Fruit fly (Drosophila melanogaster) whole organism, embryonic: ENCODE data around the gene HUWE1.

Experiments used
- ATbp ChIP-seq: fragments of 200-800 bp; sonication (Bioruptor generic); optimal IDR thresholded peaks from 2 replicates; lab custom pipeline; 2017; ENCODE audit warnings: missing biosample characterization, mild to moderate bottlenecking, missing genetic modification characterization, missing genetic modification reagents
- Aef1 ChIP-seq: fragments of 200-800 bp; sonication (Bioruptor generic); IDR thresholded peaks from 3 replicates; pipeline ENCODE4 v1.3.6; 2022; ENCODE audit warnings: missing biosample characterization, missing genetic modification characterization
- Asciz ChIP-seq: fragments of 200-800 bp; sonication (Bioruptor generic); optimal IDR thresholded peaks from 2 replicates; lab custom pipeline; 2017; ENCODE audit warnings: missing biosample characterization, mild to moderate bottlenecking, missing genetic modification characterization, missing genetic modification reagents
- Atf6 ChIP-seq: fragments of 200-800 bp; sonication (Bioruptor generic); IDR thresholded peaks from 2 replicates; pipeline ENCODE4 v1.3.6; 2022; ENCODE audit warnings: missing biosample characterization, missing genetic modification characterization
- CG10431 ChIP-seq: fragments of 200-800 bp; sonication (Bioruptor generic); optimal IDR thresholded peaks from 3 replicates; lab custom pipeline; 2018; ENCODE audit warnings: missing biosample characterization, mild to moderate bottlenecking, missing genetic modification characterization
- CG11504 ChIP-seq: fragments of 200-800 bp; sonication (Bioruptor generic); optimal IDR thresholded peaks from 3 replicates; lab custom pipeline; 2019; ENCODE audit warnings: missing biosample characterization, mild to moderate bottlenecking, missing genetic modification characterization, moderate library complexity
- CG11695 ChIP-seq: fragments of 200-800 bp; sonication (Bioruptor generic); IDR thresholded peaks from 3 replicates; pipeline ENCODE4 v1.3.6; 2022; ENCODE audit warnings: missing biosample characterization, missing genetic modification characterization
- CG12155 ChIP-seq: fragments of 200-800 bp; sonication (Bioruptor generic); optimal IDR thresholded peaks from 3 replicates; lab custom pipeline; 2016; ENCODE audit warnings: missing biosample characterization, missing genetic modification characterization
- CG12744 ChIP-seq: fragments of 200-800 bp; sonication (Bioruptor generic); optimal IDR thresholded peaks from 2 replicates; lab custom pipeline; 2016; ENCODE audit warnings: missing biosample characterization, missing genetic modification characterization
- CG13296 ChIP-seq: fragments of 200-800 bp; sonication (Bioruptor generic); optimal IDR thresholded peaks from 3 replicates; lab custom pipeline; 2018; ENCODE audit warnings: missing biosample characterization, mild to moderate bottlenecking, missing genetic modification characterization
- CG13894 ChIP-seq: fragments of 200-800 bp; sonication (Bioruptor generic); optimal IDR thresholded peaks from 3 replicates; lab custom pipeline; 2018; ENCODE audit warnings: missing biosample characterization, mild to moderate bottlenecking, missing genetic modification characterization, moderate library complexity
- CG14014 ChIP-seq: fragments of 200-800 bp; sonication (Bioruptor generic); IDR thresholded peaks from 2 replicates; pipeline ENCODE4 v1.3.6; 2022; ENCODE audit warnings: missing biosample characterization, missing genetic modification characterization
- CG17359 ChIP-seq: fragments of 200-800 bp; sonication (Bioruptor generic); optimal IDR thresholded peaks from 3 replicates; lab custom pipeline; 2018; ENCODE audit warnings: missing biosample characterization, mild to moderate bottlenecking, missing genetic modification characterization, moderate library complexity
- CG18599 ChIP-seq: fragments of 200-800 bp; sonication (Bioruptor generic); optimal IDR thresholded peaks from 3 replicates; lab custom pipeline; 2017; ENCODE audit warnings: missing biosample characterization, missing genetic modification characterization, mild to moderate bottlenecking, moderate library complexity, missing genetic modification reagents
- CG2202 ChIP-seq: fragments of 200-800 bp; sonication (Bioruptor generic); optimal IDR thresholded peaks from 2 replicates; lab custom pipeline; 2018; ENCODE audit warnings: missing biosample characterization, mild to moderate bottlenecking, missing genetic modification characterization
- CG31365 ChIP-seq: fragments of 200-800 bp; sonication (Bioruptor generic); optimal IDR thresholded peaks from 2 replicates; lab custom pipeline; 2018; ENCODE audit warnings: missing biosample characterization, mild to moderate bottlenecking, missing genetic modification characterization
- CG3281 ChIP-seq: fragments of 200-800 bp; sonication (Bioruptor generic); optimal IDR thresholded peaks from 3 replicates; lab custom pipeline; 2017; ENCODE audit warnings: missing biosample characterization, mild to moderate bottlenecking, missing genetic modification characterization
- CG3726 ChIP-seq: fragments of 200-800 bp; sonication (Bioruptor generic); IDR thresholded peaks from 3 replicates; pipeline ENCODE4, ENCODE4 v1.3.6; 2022; ENCODE audit warnings: missing biosample characterization, missing genetic modification characterization
- CG5245 ChIP-seq: fragments of 200-800 bp; sonication (Bioruptor generic); optimal IDR thresholded peaks from 3 replicates; lab custom pipeline; 2016; ENCODE audit warnings: missing biosample characterization, missing genetic modification characterization
- CG6272 ChIP-seq: fragments of 200-800 bp; sonication (Bioruptor generic); IDR thresholded peaks from 2 replicates; pipeline ENCODE4 v1.3.6; 2022; ENCODE audit warnings: missing biosample characterization, missing genetic modification characterization
- CG6765 ChIP-seq: fragments of 200-800 bp; sonication (Bioruptor generic); optimal IDR thresholded peaks from 3 replicates; lab custom pipeline; 2017; ENCODE audit warnings: missing biosample characterization, mild to moderate bottlenecking, missing genetic modification characterization
- CG7271 ChIP-seq: fragments of 200-800 bp; sonication (Bioruptor generic); optimal IDR thresholded peaks from 2 replicates; lab custom pipeline; 2018; ENCODE audit warnings: missing biosample characterization, mild to moderate bottlenecking, missing genetic modification characterization, moderate library complexity
- CG7745 ChIP-seq: fragments of 200-800 bp; sonication (Bioruptor generic); optimal IDR thresholded peaks from 2 replicates; lab custom pipeline; 2018; ENCODE audit warnings: missing biosample characterization, mild to moderate bottlenecking, missing genetic modification characterization, moderate library complexity
- CG7963 ChIP-seq: fragments of 200-800 bp; sonication (Bioruptor generic); IDR thresholded peaks from 3 replicates; pipeline ENCODE4 v1.3.6; 2022; ENCODE audit warnings: missing biosample characterization, missing genetic modification characterization; ENCODE audit not compliant: partially characterized antibody
- CG9797 ChIP-seq: fragments of 200-800 bp; sonication (Bioruptor generic); optimal IDR thresholded peaks from 3 replicates; lab custom pipeline; 2018; ENCODE audit warnings: missing biosample characterization, mild to moderate bottlenecking, missing genetic modification characterization
- CG9817 ChIP-seq: fragments of 200-800 bp; sonication (Bioruptor generic); optimal IDR thresholded peaks from 2 replicates; lab custom pipeline; 2018; ENCODE audit warnings: missing biosample characterization, mild to moderate bottlenecking, missing genetic modification characterization, moderate library complexity
- CTCF ChIP-seq: fragments of 200-800 bp; sonication (Bioruptor generic); optimal IDR thresholded peaks from 2 replicates; lab custom pipeline; 2017; ENCODE audit warnings: missing biosample characterization, mild to moderate bottlenecking, missing genetic modification characterization, moderate library complexity
- D19A ChIP-seq: fragments of 200-800 bp; optimal IDR thresholded peaks from 3 replicates; lab custom pipeline; 2019; ENCODE audit warnings: missing biosample characterization, mild to moderate bottlenecking, missing genetic modification characterization, moderate library complexity
- Dek ChIP-seq: fragments of 200-800 bp; sonication (Bioruptor generic); optimal IDR thresholded peaks from 3 replicates; lab custom pipeline; 2019; ENCODE audit warnings: missing biosample characterization, mild to moderate bottlenecking, missing genetic modification characterization, moderate library complexity
- MBD-R2 ChIP-seq: fragments of 200-800 bp; sonication (Bioruptor generic); IDR thresholded peaks from 2 replicates; pipeline ENCODE4 v1.3.6; 2022; ENCODE audit warnings: missing biosample characterization, missing genetic modification characterization
- Max ChIP-seq: fragments of 200-800 bp; sonication (Bioruptor generic); optimal IDR thresholded peaks from 2 replicates; lab custom pipeline; 2016; ENCODE audit warnings: missing biosample characterization, mild to moderate bottlenecking, missing genetic modification characterization
- Mes4 ChIP-seq: fragments of 200-800 bp; sonication (Bioruptor generic); optimal IDR thresholded peaks from 2 replicates; lab custom pipeline; 2016; ENCODE audit warnings: missing biosample characterization, missing genetic modification characterization
- Oli ChIP-seq: fragments of 200-800 bp; sonication (Bioruptor generic); optimal IDR thresholded peaks from 2 replicates; lab custom pipeline; 2018; ENCODE audit warnings: missing biosample characterization, mild to moderate bottlenecking, missing genetic modification characterization, moderate library complexity
- Opbp ChIP-seq: fragments of 200-800 bp; sonication (Bioruptor generic); IDR thresholded peaks from 3 replicates; pipeline ENCODE4 v1.3.6; 2022; ENCODE audit warnings: missing biosample characterization, missing genetic modification characterization; ENCODE audit not compliant: partially characterized antibody
- Pdp1 ChIP-seq, 2 experiments: fragments of 200-800 bp; sonication (Bioruptor generic); optimal IDR thresholded peaks; 3 replicates each; lab custom pipeline; 2016; ENCODE audit warnings: missing biosample characterization in 2 of 2, missing genetic modification characterization in 2 of 2, mild to moderate bottlenecking in 1 of 2, moderate library complexity in 1 of 2
- Ravus ChIP-seq: fragments of 200-800 bp; sonication (Bioruptor generic); IDR thresholded peaks from 2 replicates; pipeline ENCODE4 v1.3.6; 2022; ENCODE audit warnings: missing biosample characterization, missing genetic modification characterization
- TFAM ChIP-seq: fragments of 200-800 bp; sonication (Bioruptor generic); optimal IDR thresholded peaks from 2 replicates; lab custom pipeline; 2017; ENCODE audit warnings: missing biosample characterization, missing genetic modification characterization, inconsistent platforms
- abd-A ChIP-seq: fragments of 200-800 bp; sonication (Bioruptor generic); optimal IDR thresholded peaks from 3 replicates; lab custom pipeline; 2019; ENCODE audit warnings: missing biosample characterization, mild to moderate bottlenecking, missing genetic modification characterization, moderate library complexity
- cas ChIP-seq: fragments of 200-800 bp; sonication (Bioruptor generic); IDR thresholded peaks from 2 replicates; pipeline ENCODE4 v1.3.6; 2022; ENCODE audit warnings: missing biosample characterization, missing genetic modification characterization
- chn ChIP-seq: fragments of 200-800 bp; sonication (Bioruptor generic); optimal IDR thresholded peaks from 2 replicates; lab custom pipeline; 2016; ENCODE audit warnings: missing biosample characterization, missing genetic modification characterization
- crp ChIP-seq, 2 experiments: fragments of 200-800 bp; sonication (Bioruptor generic); optimal IDR thresholded peaks; 2 replicates in 1 of 2; 3 replicates in 1 of 2; lab custom pipeline; 2017; ENCODE audit warnings: missing biosample characterization in 2 of 2, missing genetic modification characterization in 2 of 2, mild to moderate bottlenecking in 1 of 2, moderate library complexity in 1 of 2
- exex ChIP-seq: fragments of 200-800 bp; sonication (Bioruptor generic); optimal IDR thresholded peaks from 4 replicates; lab custom pipeline; 2018; ENCODE audit warnings: missing biosample characterization, mild to moderate bottlenecking, missing genetic modification characterization, moderate library complexity
- fd3F ChIP-seq: fragments of 200-800 bp; sonication (Bioruptor generic); optimal IDR thresholded peaks from 2 replicates; lab custom pipeline; 2018; ENCODE audit warnings: missing biosample characterization, mild to moderate bottlenecking, missing genetic modification characterization, moderate library complexity
- gcm2 ChIP-seq: fragments of 200-800 bp; sonication (Bioruptor generic); optimal IDR thresholded peaks from 2 replicates; lab custom pipeline; 2016; ENCODE audit warnings: missing biosample characterization, missing genetic modification characterization
- gsb ChIP-seq: fragments of 200-800 bp; sonication (Bioruptor generic); IDR thresholded peaks from 2 replicates; pipeline ENCODE4 v1.3.6; 2022; ENCODE audit warnings: missing biosample characterization, missing genetic modification characterization
- lilli ChIP-seq: fragments of 200-800 bp; sonication (Bioruptor generic); optimal IDR thresholded peaks from 3 replicates; lab custom pipeline; 2016; ENCODE audit warnings: missing biosample characterization, missing genetic modification characterization
- mirr ChIP-seq: fragments of 200-800 bp; sonication (Bioruptor generic); optimal IDR thresholded peaks from 3 replicates; lab custom pipeline; 2018; ENCODE audit warnings: missing biosample characterization, mild to moderate bottlenecking, missing genetic modification characterization
- odd ChIP-seq: fragments of 200-800 bp; sonication (Bioruptor generic); optimal IDR thresholded peaks from 2 replicates; lab custom pipeline; 2017; ENCODE audit warnings: missing biosample characterization, mild to moderate bottlenecking, missing genetic modification characterization
- stwl ChIP-seq: fragments of 200-800 bp; sonication (Bioruptor generic); optimal IDR thresholded peaks from 3 replicates; lab custom pipeline; 2018; ENCODE audit warnings: missing biosample characterization, mild to moderate bottlenecking, missing genetic modification characterization, moderate library complexity
- tna ChIP-seq: fragments of 200-800 bp; sonication (Bioruptor generic); IDR thresholded peaks from 2 replicates; pipeline ENCODE4 v1.3.6; 2022; ENCODE audit warnings: missing biosample characterization, missing genetic modification characterization; ENCODE audit not compliant: partially characterized antibody

HUWE1 gene

DNA sequence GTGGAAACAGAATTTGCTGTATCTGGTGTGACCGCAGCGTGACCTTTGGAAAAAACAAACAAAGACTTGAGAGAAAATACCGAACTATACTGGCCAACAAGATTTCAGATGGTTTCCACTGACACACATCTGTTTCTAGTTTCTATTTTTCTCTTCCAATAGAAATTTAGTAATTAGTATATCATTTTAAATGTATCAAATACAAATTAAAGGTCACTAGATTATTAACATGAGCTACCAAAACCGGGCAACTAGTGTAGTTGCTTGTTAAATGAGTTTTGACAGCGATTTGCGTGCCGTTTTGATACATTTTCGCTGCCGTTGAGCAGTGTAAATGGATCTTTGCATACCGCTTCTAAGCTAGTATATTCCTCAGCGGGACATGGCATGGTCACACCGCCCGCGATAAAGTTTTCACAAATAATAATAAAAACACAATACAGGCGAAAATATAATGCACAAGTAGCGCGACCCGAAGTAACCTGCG is 8.7 kb upstream of the HUWE1 start, which contains the start of the genes Pis and Hap40 (continued):
- TF ChIP-seq CG11695 (GFP tag; lab: Robert Waterston, UW) (peak; percentile 67; the same call in 2 of the 3 replicates), exex (no peak), CG3281 (GFP tag; lab: Kevin White, UChicago) (peak; percentile 62), Asciz (no peak), CTCF (GFP tag; lab: Kevin White, UChicago) (peak; percentile 13), Max (GFP tag; lab: Kevin White, UChicago) (peak; percentile 63), abd-A (tag; lab: Kevin White, UChicago) (no peak), ATbp (peak; percentile 4), CG6765 (GFP tag; lab: Kevin White, UChicago) (no peak), CG12744 (GFP tag; lab: Kevin White, UChicago) (peak; percentile 6), cas (GFP tag; lab: Robert Waterston, UW) (peak; percentile 51; the same call in 1 of the 2 replicates), Mes4 (no peak), TFAM (no peak), CG31365 (tag; lab: Kevin White, UChicago) (no peak), CG10431 (GFP tag; lab: Kevin White, UChicago) (peak; percentile 23), CG12155 (GFP tag; lab: Kevin White, UChicago) (peak; percentile 71), Opbp (no peak), Ravus (GFP tag; lab: Robert Waterston, UW) (no peak), gsb (GFP tag; lab: Robert Waterston, UW) (no peak), CG2202 (tag; lab: Kevin White, UChicago) (no peak), CG6272 (GFP tag; lab: Robert Waterston, UW) (peak; percentile 57), CG17359 (tag; lab: Kevin White, UChicago) (peak; percentile 66), odd (no peak), CG13296 (GFP tag; lab: Kevin White, UChicago) (peak; percentile 24), CG14014 (GFP tag; lab: Robert Waterston, UW) (peak; percentile 80), Dek (tag; lab: Kevin White, UChicago) (peak; percentile 70), Oli (tag; lab: Kevin White, UChicago) (peak; percentile 64), CG7271 (tag; lab: Kevin White, UChicago) (no peak), mirr (GFP tag; lab: Kevin White, UChicago) (no peak), D19A (tag; lab: Kevin White, UChicago) (peak; percentile 51), lilli (GFP tag; lab: Kevin White, UChicago) (peak; percentile 77), CG7963 (GFP tag; lab: Robert Waterston, UW) (no peak), CG9817 (tag; lab: Kevin White, UChicago) (peak; percentile 88), fd3F (GFP tag; lab: Kevin White, UChicago) (peak; percentile 73), Atf6 (GFP tag; lab: Robert Waterston, UW) (peak; percentile 45; the same call in 1 of the 2 replicates), CG5245 (GFP tag; lab: Kevin White, UChicago) (peak; percentile 10), CG7745 (tag; lab: Kevin White, UChicago) (no peak), chn (GFP tag; lab: Kevin White, UChicago) (peak; percentile 69), MBD-R2 (GFP tag; lab: Robert Waterston, UW) (peak; percentile 48; the same call in 1 of the 2 replicates), gcm2 (GFP tag; lab: Kevin White, UChicago) (no peak), crp (GFP tag; optimal IDR thresholded peaks at IDR 0.05; lab: Kevin White, UChicago) (peak in 1 of 2 experiments; percentile 48), CG9797 (GFP tag; lab: Kevin White, UChicago) (peak; percentile 92), tna (GFP tag; lab: Robert Waterston, UW) (no peak), CG18599 (GFP tag; lab: Kevin White, UChicago) (no peak), Aef1 (GFP tag; lab: Robert Waterston, UW) (peak; percentile 72; the same call in 2 of the 3 replicates), stwl (tag; lab: Kevin White, UChicago) (peak; percentile 35), CG13894 (tag; lab: Kevin White, UChicago) (peak; percentile 74), CG11504 (tag; lab: Kevin White, UChicago) (peak; percentile 81), CG3726 (0 out of 3 replicates have a peak, but pooled peaks have one; percentile 22), Pdp1 (GFP tag; optimal IDR thresholded peaks at IDR 0.05; lab: Kevin White, UChicago) (peak; percentile 42 to 74)
